Worm (Caenorhabditis elegans) whole organism, mixed stage, embryonic: ENCODE data around the gene Y97E10AR.4.

ENCODE experiments used
- M03D4.4 ChIP-seq: sonication (generic microtip); optimal IDR thresholded peaks from 2 replicates; lab custom pipeline; 2017; ENCODE audit warnings: mild to moderate bottlenecking, missing genetic modification characterization, missing compliant biosample characterization
- blmp-1 ChIP-seq: fragments of 150-350 bp; optimal IDR thresholded peaks from 2 replicates; lab custom pipeline; 2014; ENCODE audit warnings: missing biosample characterization, missing genetic modification characterization
- ceh-39 ChIP-seq: fragments of 150-350 bp; optimal IDR thresholded peaks from 2 replicates; lab custom pipeline; 2014; ENCODE audit warnings: missing biosample characterization, missing genetic modification characterization
- ces-1 ChIP-seq: fragments of 150-350 bp; optimal IDR thresholded peaks from 2 replicates; lab custom pipeline; 2014; ENCODE audit warnings: missing biosample characterization, missing genetic modification reagents, missing genetic modification characterization
- elt-3 ChIP-seq: fragments of 150-350 bp; optimal IDR thresholded peaks from 2 replicates; lab custom pipeline; 2014; ENCODE audit warnings: missing biosample characterization, missing genetic modification characterization
- nhr-2 ChIP-seq: fragments of 150-350 bp; optimal IDR thresholded peaks from 2 replicates; lab custom pipeline; 2014; ENCODE audit warnings: missing biosample characterization, missing genetic modification characterization
- nhr-28 ChIP-seq: fragments of 150-350 bp; optimal IDR thresholded peaks from 2 replicates; lab custom pipeline; 2014; ENCODE audit warnings: missing biosample characterization, missing genetic modification characterization
- pha-4 ChIP-seq: fragments of 150-350 bp; optimal IDR thresholded peaks from 2 replicates; lab custom pipeline; 2018; ENCODE audit warnings: missing biosample characterization, missing genetic modification reagents, missing genetic modification characterization
- snpc-4 ChIP-seq: fragments of 150-350 bp; optimal IDR thresholded peaks from 2 replicates; lab custom pipeline; 2014; ENCODE audit warnings: missing biosample characterization, missing genetic modification characterization
- sptf-1 ChIP-seq: sonication (generic microtip); optimal IDR thresholded peaks from 2 replicates; lab custom pipeline; 2017; ENCODE audit warnings: mild to moderate bottlenecking, missing genetic modification characterization, moderate library complexity, missing compliant biosample characterization
- unc-62 ChIP-seq: fragments of 150-350 bp; optimal IDR thresholded peaks from 2 replicates; lab custom pipeline; 2014; ENCODE audit warnings: missing biosample characterization, missing genetic modification reagents, missing genetic modification characterization

ce11 chrV:8017924-8018323, 7.9 kb upstream of the Y97E10AR.4 start:
- TF ChIP-seq ces-1 (GFP tag; lab: Kevin White, UChicago) (no peak), blmp-1 (tag; lab: Kevin White, UChicago) (no peak), ceh-39 (tag; lab: Kevin White, UChicago) (no peak), snpc-4 (no peak), elt-3 (tag; lab: Kevin White, UChicago) (no peak), nhr-2 (tag; lab: Kevin White, UChicago) (no peak), pha-4 (tag; lab: Kevin White, UChicago) (no peak), nhr-28 (no peak), M03D4.4 (tag; lab: Kevin White, UChicago) (no peak), unc-62 (GFP tag; lab: Kevin White, UChicago) (no peak), sptf-1 (tag; lab: Kevin White, UChicago) (no peak)
